Fruit fly (Drosophila melanogaster) whole organism, embryonic: ENCODE measurements around the gene Ire1.

Experiments used
- CG11398 ChIP-seq: fragments of 200-800 bp; sonication (Bioruptor generic); optimal IDR thresholded peaks from 2 replicates; lab custom pipeline; 2016; ENCODE audit warnings: missing biosample characterization, missing genetic modification characterization
- CG12104 ChIP-seq: fragments of 200-800 bp; sonication (Bioruptor generic); optimal IDR thresholded peaks from 3 replicates; lab custom pipeline; 2016; ENCODE audit warnings: missing biosample characterization, missing genetic modification characterization
- CG13123 ChIP-seq: fragments of 200-800 bp; sonication (Bioruptor generic); optimal IDR thresholded peaks from 2 replicates; lab custom pipeline; 2016; ENCODE audit warnings: missing biosample characterization, missing genetic modification characterization
- CG13894 ChIP-seq: fragments of 200-800 bp; sonication (Bioruptor generic); optimal IDR thresholded peaks from 3 replicates; lab custom pipeline; 2018; ENCODE audit warnings: missing biosample characterization, mild to moderate bottlenecking, missing genetic modification characterization, moderate library complexity
- CG17328 ChIP-seq: fragments of 200-800 bp; sonication (Bioruptor generic); IDR thresholded peaks from 2 replicates; pipeline ENCODE4 v1.3.6; 2022; ENCODE audit warnings: missing biosample characterization, missing genetic modification characterization
- CG17568 ChIP-seq: fragments of 200-800 bp; sonication (Bioruptor generic); optimal IDR thresholded peaks from 2 replicates; lab custom pipeline; 2018; ENCODE audit warnings: missing biosample characterization, mild to moderate bottlenecking, missing genetic modification characterization, moderate library complexity
- CG17912 ChIP-seq: fragments of 200-800 bp; sonication (Bioruptor generic); optimal IDR thresholded peaks from 2 replicates; lab custom pipeline; 2018; ENCODE audit warnings: missing biosample characterization, mild to moderate bottlenecking, missing genetic modification characterization
- CG1792 ChIP-seq: fragments of 200-800 bp; sonication (Bioruptor generic); optimal IDR thresholded peaks from 2 replicates; lab custom pipeline; 2016; ENCODE audit warnings: missing biosample characterization, missing genetic modification characterization
- CG18011 ChIP-seq: fragments of 200-800 bp; sonication (Bioruptor generic); optimal IDR thresholded peaks from 2 replicates; lab custom pipeline; 2017; ENCODE audit warnings: missing biosample characterization, missing genetic modification characterization, mild to moderate bottlenecking, moderate library complexity, missing genotype
- CG18599 ChIP-seq: fragments of 200-800 bp; sonication (Bioruptor generic); optimal IDR thresholded peaks from 3 replicates; lab custom pipeline; 2017; ENCODE audit warnings: missing biosample characterization, missing genetic modification characterization, mild to moderate bottlenecking, moderate library complexity, missing genetic modification reagents
- CG18764 ChIP-seq: fragments of 200-800 bp; sonication (Bioruptor generic); optimal IDR thresholded peaks from 3 replicates; lab custom pipeline; 2016; ENCODE audit warnings: missing biosample characterization, missing genetic modification characterization
- CG2120 ChIP-seq: fragments of 200-800 bp; sonication (Bioruptor generic); optimal IDR thresholded peaks from 3 replicates; lab custom pipeline; 2016; ENCODE audit warnings: missing biosample characterization, missing genetic modification characterization
- CG31365 ChIP-seq: fragments of 200-800 bp; sonication (Bioruptor generic); optimal IDR thresholded peaks from 2 replicates; lab custom pipeline; 2018; ENCODE audit warnings: missing biosample characterization, mild to moderate bottlenecking, missing genetic modification characterization
- CG31441 ChIP-seq: fragments of 200-800 bp; sonication (Bioruptor generic); IDR thresholded peaks from 2 replicates; pipeline ENCODE4 v1.3.6; 2022; ENCODE audit warnings: missing biosample characterization, missing genetic modification characterization
- CG32532 ChIP-seq: fragments of 200-800 bp; sonication (Bioruptor generic); IDR thresholded peaks from 2 replicates; pipeline ENCODE4 v1.3.6; 2022; ENCODE audit warnings: missing biosample characterization, missing genetic modification characterization
- CG32767 ChIP-seq: fragments of 200-800 bp; sonication (Bioruptor generic); IDR thresholded peaks from 2 replicates; pipeline ENCODE4 v1.3.6; 2022; ENCODE audit warnings: missing biosample characterization, missing genetic modification characterization
- CG34224 ChIP-seq: fragments of 200-800 bp; sonication (Bioruptor generic); IDR thresholded peaks from 3 replicates; pipeline ENCODE4 v1.3.6; 2022; ENCODE audit warnings: missing biosample characterization, missing genetic modification characterization; ENCODE audit not compliant: partially characterized antibody
- CG3995 ChIP-seq: fragments of 200-800 bp; sonication (Bioruptor generic); optimal IDR thresholded peaks from 3 replicates; lab custom pipeline; 2016; ENCODE audit warnings: missing biosample characterization, missing genetic modification characterization
- CG4707 ChIP-seq: fragments of 200-800 bp; sonication (Bioruptor generic); optimal IDR thresholded peaks from 2 replicates; lab custom pipeline; 2018; ENCODE audit warnings: missing biosample characterization, mild to moderate bottlenecking, missing genetic modification characterization, moderate library complexity
- CG6765 ChIP-seq: fragments of 200-800 bp; sonication (Bioruptor generic); optimal IDR thresholded peaks from 3 replicates; lab custom pipeline; 2017; ENCODE audit warnings: missing biosample characterization, mild to moderate bottlenecking, missing genetic modification characterization
- CG6813 ChIP-seq: fragments of 200-800 bp; sonication (Bioruptor generic); optimal IDR thresholded peaks from 2 replicates; lab custom pipeline; 2017; ENCODE audit warnings: missing biosample characterization, missing genetic modification characterization, mild to moderate bottlenecking, moderate library complexity, missing genetic modification reagents
- CG7839 ChIP-seq: fragments of 200-800 bp; sonication (Bioruptor generic); optimal IDR thresholded peaks from 3 replicates; lab custom pipeline; 2018; ENCODE audit warnings: missing biosample characterization, mild to moderate bottlenecking, missing genetic modification characterization, moderate library complexity
- CG7987 ChIP-seq: fragments of 200-800 bp; sonication (Bioruptor generic); optimal IDR thresholded peaks from 2 replicates; lab custom pipeline; 2018; ENCODE audit warnings: missing biosample characterization, mild to moderate bottlenecking, missing genetic modification characterization, moderate library complexity
- CG8765 ChIP-seq: fragments of 200-800 bp; sonication (Bioruptor generic); IDR thresholded peaks from 2 replicates; pipeline ENCODE4 v1.3.6; 2022; ENCODE audit warnings: missing biosample characterization, missing genetic modification characterization
- CG8924 ChIP-seq: fragments of 200-800 bp; optimal IDR thresholded peaks from 3 replicates; lab custom pipeline; 2019; ENCODE audit warnings: missing biosample characterization, mild to moderate bottlenecking, missing genetic modification characterization, moderate library complexity
- Chrac-16 ChIP-seq: fragments of 200-800 bp; sonication (Bioruptor generic); optimal IDR thresholded peaks from 3 replicates; lab custom pipeline; 2016; ENCODE audit warnings: missing biosample characterization, missing genetic modification characterization
- D ChIP-seq, 2 experiments: fragments of 200-800 bp in 1 of 2; fragments of >200 bp in 1 of 2; sonication (Bioruptor generic) in 1 of 2; optimal IDR thresholded peaks; 2 replicates in 1 of 2; 3 replicates in 1 of 2; lab custom pipeline; 2017; ENCODE audit warnings: mild to moderate bottlenecking in 1 of 2, missing biosample characterization in 1 of 2, missing genetic modification characterization in 1 of 2, missing genetic modification reagents in 1 of 2
- D19A ChIP-seq: fragments of 200-800 bp; optimal IDR thresholded peaks from 3 replicates; lab custom pipeline; 2019; ENCODE audit warnings: missing biosample characterization, mild to moderate bottlenecking, missing genetic modification characterization, moderate library complexity
- Dek ChIP-seq: fragments of 200-800 bp; sonication (Bioruptor generic); optimal IDR thresholded peaks from 3 replicates; lab custom pipeline; 2019; ENCODE audit warnings: missing biosample characterization, mild to moderate bottlenecking, missing genetic modification characterization, moderate library complexity
- Ets97D ChIP-seq: fragments of 200-800 bp; sonication (Bioruptor generic); optimal IDR thresholded peaks from 3 replicates; lab custom pipeline; 2016; ENCODE audit warnings: missing biosample characterization, missing genetic modification characterization
- Fer3 ChIP-seq: fragments of 200-800 bp; sonication (Bioruptor generic); optimal IDR thresholded peaks from 2 replicates; lab custom pipeline; 2018; ENCODE audit warnings: missing biosample characterization, mild to moderate bottlenecking, missing genetic modification characterization, moderate library complexity
- HLH54F ChIP-seq: fragments of 200-800 bp; sonication (Bioruptor generic); optimal IDR thresholded peaks from 3 replicates; lab custom pipeline; 2016; ENCODE audit warnings: missing biosample characterization, missing genetic modification characterization
- HLHmδ ChIP-seq: fragments of 200-800 bp; sonication (Bioruptor generic); optimal IDR thresholded peaks from 2 replicates; lab custom pipeline; 2018; ENCODE audit warnings: missing biosample characterization, mild to moderate bottlenecking, missing genetic modification characterization, moderate library complexity
- Hand ChIP-seq: fragments of 200-800 bp; sonication (Bioruptor generic); optimal IDR thresholded peaks from 2 replicates; lab custom pipeline; 2017; ENCODE audit warnings: mild to moderate bottlenecking, missing biosample characterization, missing genetic modification reagents, missing genetic modification characterization
- Hmx ChIP-seq: fragments of 200-800 bp; sonication (Bioruptor generic); optimal IDR thresholded peaks from 2 replicates; lab custom pipeline; 2016; ENCODE audit warnings: missing biosample characterization, missing genetic modification characterization
- NfI ChIP-seq: fragments of 200-800 bp; sonication (Bioruptor generic); optimal IDR thresholded peaks from 3 replicates; lab custom pipeline; 2018; ENCODE audit warnings: missing biosample characterization, mild to moderate bottlenecking, missing genetic modification characterization, moderate library complexity
- ase ChIP-seq: fragments of 200-800 bp; sonication (Bioruptor generic); IDR thresholded peaks from 3 replicates; pipeline ENCODE4 v1.3.6; 2022; ENCODE audit warnings: missing biosample characterization, missing genetic modification characterization
- bowl ChIP-seq: fragments of 200-800 bp; sonication (Bioruptor generic); IDR thresholded peaks from 2 replicates; pipeline ENCODE4 v1.3.6; 2022; ENCODE audit warnings: missing biosample characterization, missing genetic modification characterization
- dimm ChIP-seq: fragments of 200-800 bp; sonication (Bioruptor generic); IDR thresholded peaks from 2 replicates; pipeline ENCODE4 v1.3.6; 2022; ENCODE audit warnings: missing biosample characterization, missing genetic modification characterization
- dpn ChIP-seq, 2 experiments: fragments of 200-800 bp; sonication (Bioruptor generic); optimal IDR thresholded peaks; 3 replicates each; lab custom pipeline; 2016; ENCODE audit warnings: missing biosample characterization in 2 of 2, missing genetic modification characterization in 2 of 2
- fd102C ChIP-seq: fragments of 200-800 bp; sonication (Bioruptor generic); optimal IDR thresholded peaks from 2 replicates; lab custom pipeline; 2018; ENCODE audit warnings: missing biosample characterization, mild to moderate bottlenecking, missing genetic modification characterization, moderate library complexity
- fd3F ChIP-seq: fragments of 200-800 bp; sonication (Bioruptor generic); optimal IDR thresholded peaks from 2 replicates; lab custom pipeline; 2018; ENCODE audit warnings: missing biosample characterization, mild to moderate bottlenecking, missing genetic modification characterization, moderate library complexity
- gem ChIP-seq: fragments of 200-800 bp; sonication (Bioruptor generic); optimal IDR thresholded peaks from 2 replicates; lab custom pipeline; 2019; ENCODE audit warnings: missing biosample characterization, mild to moderate bottlenecking, missing genetic modification characterization, moderate library complexity
- mirr ChIP-seq: fragments of 200-800 bp; sonication (Bioruptor generic); optimal IDR thresholded peaks from 3 replicates; lab custom pipeline; 2018; ENCODE audit warnings: missing biosample characterization, mild to moderate bottlenecking, missing genetic modification characterization
- pzg ChIP-seq: fragments of 200-800 bp; sonication (Bioruptor generic); optimal IDR thresholded peaks from 3 replicates; lab custom pipeline; 2018; ENCODE audit warnings: missing biosample characterization, mild to moderate bottlenecking, missing genetic modification characterization, moderate library complexity
- stc ChIP-seq: fragments of 200-800 bp; sonication (Bioruptor generic); IDR thresholded peaks from 2 replicates; pipeline ENCODE4 v1.3.6; 2022; ENCODE audit warnings: missing biosample characterization, missing genetic modification characterization
- tgo ChIP-seq: fragments of 200-800 bp; sonication (Bioruptor generic); IDR thresholded peaks from 3 replicates; pipeline ENCODE4 v1.3.6; 2022; ENCODE audit warnings: missing biosample characterization, missing genetic modification characterization
- toy ChIP-seq: fragments of 200-800 bp; sonication (Bioruptor generic); IDR thresholded peaks from 2 replicates; pipeline ENCODE4 v1.3.6; 2022; ENCODE audit warnings: missing biosample characterization, missing genetic modification characterization
- tx ChIP-seq: fragments of 200-800 bp; sonication (Bioruptor generic); optimal IDR thresholded peaks from 2 replicates; lab custom pipeline; 2016; ENCODE audit warnings: missing biosample characterization, missing genetic modification characterization

Gene Ire1

dm6 chr3R:19908863-19909343 lies 47.8 kb upstream of the Ire1 start (continued):
- no peak for TF ChIP-seq D (optimal IDR thresholded peaks at IDR 0.05; lab: Kevin White, UChicago)
- peak; percentile 67 for TF ChIP-seq D (GFP tag; optimal IDR thresholded peaks at IDR 0.05; lab: Kevin White, UChicago)
- peak; percentile 74 for TF ChIP-seq Dek (tag; lab: Kevin White, UChicago)
- TF ChIP-seq Hmx (GFP tag; lab: Kevin White, UChicago): no peak
- TF ChIP-seq Ets97D (GFP tag; lab: Kevin White, UChicago): peak; percentile 38
- peak; percentile 83; the same call in 1 of the 2 replicates for TF ChIP-seq CG32767 (GFP tag; lab: Robert Waterston, UW)
- TF ChIP-seq tx (GFP tag; lab: Kevin White, UChicago): peak; percentile 82
- TF ChIP-seq tgo (GFP tag; lab: Robert Waterston, UW): peak; percentile 86
- TF ChIP-seq CG17568 (GFP tag; lab: Kevin White, UChicago): peak; percentile 77
- TF ChIP-seq HLH54F (GFP tag; lab: Kevin White, UChicago): peak; percentile 80
- peak; percentile 91 for TF ChIP-seq CG2120
- TF ChIP-seq HLHmδ: no peak
- TF ChIP-seq CG18599 (GFP tag; lab: Kevin White, UChicago): peak; percentile 88
- TF ChIP-seq gem (tag; lab: Kevin White, UChicago): peak; percentile 89
- TF ChIP-seq CG3995: peak; percentile 29
- no peak for TF ChIP-seq CG17912 (GFP tag; lab: Kevin White, UChicago)
- peak; percentile 70 for TF ChIP-seq D19A
- TF ChIP-seq CG18011 (GFP tag; lab: Kevin White, UChicago): peak; percentile 52
- TF ChIP-seq CG34224 (GFP tag; lab: Robert Waterston, UW): no peak
- peak; percentile 91 for TF ChIP-seq CG32532 (GFP tag; lab: Robert Waterston, UW)
- peak; percentile 74 for TF ChIP-seq Fer3
- peak; percentile 60 for TF ChIP-seq CG31365 (tag; lab: Kevin White, UChicago)
- TF ChIP-seq Hand (GFP tag; lab: Kevin White, UChicago): peak; percentile 56
- peak; percentile 74 for TF ChIP-seq CG4707 (GFP tag; lab: Kevin White, UChicago)
- TF ChIP-seq dimm (GFP tag; lab: Robert Waterston, UW): 0 out of 2 replicates have a peak, but pooled peaks have one; percentile 46
- TF ChIP-seq CG18764 (GFP tag; lab: Kevin White, UChicago): peak; percentile 70
- peak; percentile 83 for TF ChIP-seq CG6813 (GFP tag; lab: Kevin White, UChicago)
- no peak for TF ChIP-seq pzg
- peak; percentile 79 for TF ChIP-seq fd3F (GFP tag; lab: Kevin White, UChicago)
- TF ChIP-seq toy (GFP tag; lab: Robert Waterston, UW): no peak
- peak; percentile 75; the same call in 1 of the 2 replicates for TF ChIP-seq CG31441 (GFP tag; lab: Robert Waterston, UW)
- TF ChIP-seq CG7987 (GFP tag; lab: Kevin White, UChicago): peak; percentile 37
- TF ChIP-seq CG7839 (tag; lab: Kevin White, UChicago): peak; percentile 78
- TF ChIP-seq CG6765 (GFP tag; lab: Kevin White, UChicago): no peak
- TF ChIP-seq dpn (GFP tag; optimal IDR thresholded peaks at IDR 0.05; lab: Kevin White, UChicago): peak; percentile 81 to 91
- peak; percentile 10 for TF ChIP-seq mirr (GFP tag; lab: Kevin White, UChicago)
- TF ChIP-seq fd102C (GFP tag; lab: Kevin White, UChicago): no peak
- TF ChIP-seq bowl: 0 out of 2 replicates have a peak, but pooled peaks have one; percentile 20
- peak; percentile 65 for TF ChIP-seq CG13123 (GFP tag; lab: Kevin White, UChicago)
- peak; percentile 41 for TF ChIP-seq CG13894 (tag; lab: Kevin White, UChicago)
- TF ChIP-seq Chrac-16: peak; percentile 79
- peak; percentile 70 for TF ChIP-seq CG1792
- peak; percentile 84 for TF ChIP-seq CG8924 (tag; lab: Kevin White, UChicago)
- TF ChIP-seq CG12104: peak; percentile 67
- TF ChIP-seq CG8765 (GFP tag; lab: Robert Waterston, UW): peak; percentile 57; the same call in 1 of the 2 replicates
- peak; percentile 51 for TF ChIP-seq CG11398 (GFP tag; lab: Kevin White, UChicago)
- peak; percentile 91 for TF ChIP-seq CG17328 (GFP tag; lab: Robert Waterston, UW)
- peak; percentile 86 for TF ChIP-seq stc (GFP tag; lab: Robert Waterston, UW)
- peak; percentile 84 for TF ChIP-seq ase (GFP tag; lab: Robert Waterston, UW)
- peak; percentile 81 for TF ChIP-seq NfI (GFP tag; lab: Kevin White, UChicago)
